Fruit fly (Drosophila melanogaster) S2 (cell line): Measurements from ENCODE around the gene CG10638.

Experiments used
- CG8478 ChIP-seq: fragments of >200 bp; optimal IDR thresholded peaks from 2 replicates; lab custom pipeline; 2018
- CTCF ChIP-seq, 2 experiments: fragments of >200 bp; optimal IDR thresholded peaks; 2 replicates each; lab custom pipeline; 2018

DNA sequence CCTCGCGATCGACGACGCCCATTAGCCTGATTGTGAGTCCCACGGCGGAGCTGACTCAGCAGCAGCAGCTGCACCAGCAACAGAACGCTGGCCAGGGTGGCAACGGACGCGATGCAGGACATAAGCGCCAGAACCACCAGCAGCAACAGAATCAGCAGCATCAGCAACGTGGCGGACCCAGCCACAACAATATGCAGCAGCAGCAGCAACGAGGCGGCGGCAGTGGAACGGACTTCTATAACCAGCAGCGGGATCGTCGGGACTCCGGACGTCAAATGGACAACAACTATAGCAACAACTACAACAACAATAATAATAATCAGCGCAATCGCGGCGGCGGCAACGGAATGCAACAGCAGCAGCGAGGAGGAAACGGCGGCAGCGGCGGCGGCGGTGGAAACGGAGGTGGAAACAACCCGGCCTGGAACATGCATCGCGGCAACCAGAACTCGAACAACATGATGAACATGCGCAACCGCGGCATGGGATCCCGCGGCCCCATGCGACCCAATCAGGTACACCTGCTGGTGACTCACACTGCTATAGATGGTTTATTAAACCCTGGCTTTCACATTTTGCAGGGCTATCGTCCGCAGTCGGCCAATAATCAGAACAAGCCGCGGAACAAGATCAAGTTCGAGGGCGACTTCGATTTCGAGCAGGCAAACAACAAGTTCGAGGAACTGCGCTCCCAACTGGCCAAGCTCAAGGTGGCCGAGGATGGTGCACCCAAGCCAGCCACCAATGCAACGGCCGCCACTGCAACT lies 16.5 kb upstream of the CG10638 start:
- TF ChIP-seq CTCF (optimal IDR thresholded peaks at IDR 0.05; lab: Kevin White, UChicago) = no peak
- no peak for TF ChIP-seq CG8478
